Fruit fly (Drosophila melanogaster) whole organism, prepupa: ENCODE results near the gene CG34462.
A peak's percentile ranks its signal among the peaks of the same experiment; 100 is the strongest.

Experiments used
- Blimp-1 ChIP-seq: fragments of 200-800 bp; sonication (Bioruptor generic); optimal IDR thresholded peaks from 3 replicates; lab custom pipeline; 2017; ENCODE audit warnings: missing biosample characterization, missing genetic modification characterization, mild to moderate bottlenecking, moderate library complexity, missing genetic modification reagents
- CG10631 ChIP-seq: fragments of 200-800 bp; sonication (Bioruptor generic); optimal IDR thresholded peaks from 2 replicates; lab custom pipeline; 2016; ENCODE audit warnings: missing biosample characterization, missing genetic modification characterization
- CG11762 ChIP-seq: fragments of 200-800 bp; sonication (Bioruptor generic); optimal IDR thresholded peaks from 3 replicates; lab custom pipeline; 2016; ENCODE audit warnings: missing biosample characterization, missing genetic modification characterization; ENCODE audit not compliant: insufficient read depth
- CG1621 ChIP-seq: fragments of 200-800 bp; sonication (Bioruptor generic); optimal IDR thresholded peaks from 3 replicates; lab custom pipeline; 2018; ENCODE audit warnings: missing biosample characterization, mild to moderate bottlenecking, missing genetic modification characterization
- CG3032 ChIP-seq: fragments of 200-800 bp; optimal IDR thresholded peaks from 2 replicates; lab custom pipeline; 2019; ENCODE audit warnings: missing biosample characterization, mild to moderate bottlenecking, missing genetic modification characterization, moderate library complexity
- CG31627 ChIP-seq: fragments of 200-800 bp; sonication (Bioruptor generic); optimal IDR thresholded peaks from 3 replicates; lab custom pipeline; 2016; ENCODE audit warnings: missing biosample characterization, missing genetic modification characterization
- CG32006 ChIP-seq: fragments of 200-800 bp; sonication (Bioruptor generic); optimal IDR thresholded peaks from 3 replicates; lab custom pipeline; 2017; ENCODE audit warnings: missing biosample characterization, mild to moderate bottlenecking, missing genetic modification characterization
- CG34406 ChIP-seq: fragments of 200-800 bp; sonication (Bioruptor generic); optimal IDR thresholded peaks from 3 replicates; lab custom pipeline; 2016; ENCODE audit warnings: missing biosample characterization, missing genetic modification characterization
- CG3919 ChIP-seq: fragments of 200-800 bp; sonication (Bioruptor generic); optimal IDR thresholded peaks from 3 replicates; lab custom pipeline; 2016; ENCODE audit warnings: missing biosample characterization, missing genetic modification characterization
- CG6163 ChIP-seq: fragments of 200-800 bp; sonication (Bioruptor generic); IDR thresholded peaks from 3 replicates; pipeline ENCODE4 v1.3.6; 2022; ENCODE audit warnings: missing biosample characterization, missing genetic modification characterization
- CG6276 ChIP-seq: fragments of 200-800 bp; sonication (Bioruptor generic); optimal IDR thresholded peaks from 2 replicates; lab custom pipeline; 2017; ENCODE audit warnings: missing biosample characterization, mild to moderate bottlenecking, missing genetic modification characterization
- CG6792 ChIP-seq: fragments of 200-800 bp; sonication (Bioruptor generic); optimal IDR thresholded peaks from 3 replicates; lab custom pipeline; 2016; ENCODE audit warnings: missing biosample characterization, missing genetic modification characterization
- CG6808 ChIP-seq: fragments of 200-800 bp; sonication (Bioruptor generic); optimal IDR thresholded peaks from 3 replicates; lab custom pipeline; 2017; ENCODE audit warnings: missing biosample characterization, missing genetic modification characterization, mild to moderate bottlenecking, moderate library complexity, missing genetic modification reagents
- CG6854 ChIP-seq: fragments of 200-800 bp; sonication (Bioruptor generic); optimal IDR thresholded peaks from 2 replicates; lab custom pipeline; 2017; ENCODE audit warnings: missing biosample characterization, mild to moderate bottlenecking, missing genetic modification characterization
- CG7368 ChIP-seq: fragments of 200-800 bp; sonication (Bioruptor generic); optimal IDR thresholded peaks from 3 replicates; lab custom pipeline; 2016; ENCODE audit warnings: missing biosample characterization, missing genetic modification characterization
- CG8119 ChIP-seq: fragments of 200-800 bp; sonication (Bioruptor generic); IDR thresholded peaks from 3 replicates; pipeline ENCODE4 v1.3.6; 2022; ENCODE audit warnings: missing biosample characterization, missing genetic modification characterization
- CG8632 ChIP-seq: fragments of 200-800 bp; sonication (Bioruptor generic); optimal IDR thresholded peaks from 3 replicates; lab custom pipeline; 2016; ENCODE audit warnings: missing biosample characterization, missing genetic modification characterization
- Eip75B ChIP-seq: fragments of 200-800 bp; sonication (Bioruptor generic); optimal IDR thresholded peaks from 3 replicates; lab custom pipeline; 2016; ENCODE audit warnings: missing biosample characterization, missing genetic modification characterization
- Eip78C ChIP-seq: fragments of 200-800 bp; sonication (Bioruptor generic); peaks from one replicate; lab custom pipeline; 2016; ENCODE audit warnings: missing biosample characterization, missing genetic modification characterization
- Ets21C ChIP-seq: fragments of 200-800 bp; sonication (Bioruptor generic); optimal IDR thresholded peaks from 3 replicates; lab custom pipeline; 2016; ENCODE audit warnings: missing biosample characterization, missing genetic modification characterization
- Hr39 ChIP-seq: fragments of 200-800 bp; sonication (Bioruptor generic); optimal IDR thresholded peaks from 2 replicates; lab custom pipeline; 2016; ENCODE audit warnings: missing biosample characterization, missing genetic modification characterization
- Lpt ChIP-seq: fragments of 200-800 bp; sonication (Bioruptor generic); optimal IDR thresholded peaks from 3 replicates; lab custom pipeline; 2016; ENCODE audit warnings: missing biosample characterization, missing genetic modification characterization
- Met ChIP-seq: fragments of 200-800 bp; sonication (Bioruptor generic); optimal IDR thresholded peaks from 3 replicates; lab custom pipeline; 2016; ENCODE audit warnings: missing biosample characterization, missing genetic modification characterization
- OdsH ChIP-seq: fragments of 200-800 bp; sonication (Bioruptor generic); optimal IDR thresholded peaks from 3 replicates; lab custom pipeline; 2016; ENCODE audit warnings: missing biosample characterization, missing genetic modification characterization
- Smox ChIP-seq: fragments of 200-800 bp; sonication (Bioruptor generic); optimal IDR thresholded peaks from 3 replicates; lab custom pipeline; 2016; ENCODE audit warnings: missing biosample characterization, missing genetic modification characterization
- Sox102F ChIP-seq: fragments of 200-800 bp; sonication (Bioruptor generic); optimal IDR thresholded peaks from 2 replicates; lab custom pipeline; 2016; ENCODE audit warnings: missing biosample characterization, mild to moderate bottlenecking, missing genetic modification characterization
- Sox14 ChIP-seq: fragments of 200-800 bp; sonication (Bioruptor generic); optimal IDR thresholded peaks from 3 replicates; lab custom pipeline; 2016; ENCODE audit warnings: missing biosample characterization, missing genetic modification characterization
- achi ChIP-seq: fragments of 200-800 bp; sonication (Bioruptor generic); optimal IDR thresholded peaks from 3 replicates; lab custom pipeline; 2016; ENCODE audit warnings: missing biosample characterization, missing genetic modification characterization
- acj6 ChIP-seq: fragments of 200-800 bp; sonication (Bioruptor generic); optimal IDR thresholded peaks from 3 replicates; lab custom pipeline; 2016; ENCODE audit warnings: missing biosample characterization, missing genetic modification characterization
- cyc ChIP-seq: fragments of 200-800 bp; sonication (Bioruptor generic); optimal IDR thresholded peaks from 3 replicates; lab custom pipeline; 2016; ENCODE audit warnings: missing biosample characterization, missing genetic modification characterization
- dac ChIP-seq: fragments of 200-800 bp; sonication (Bioruptor generic); optimal IDR thresholded peaks from 2 replicates; lab custom pipeline; 2017; ENCODE audit warnings: missing biosample characterization, mild to moderate bottlenecking, missing genetic modification characterization
- dsx ChIP-seq: fragments of 200-800 bp; optimal IDR thresholded peaks from 3 replicates; lab custom pipeline; 2019; ENCODE audit warnings: missing biosample characterization, mild to moderate bottlenecking, missing genetic modification characterization, moderate library complexity; ENCODE audit not compliant: poor library complexity, severe bottlenecking
- eg ChIP-seq: fragments of 200-800 bp; sonication (Bioruptor generic); IDR thresholded peaks from 3 replicates; pipeline ENCODE4 v1.3.6; 2022; ENCODE audit warnings: missing biosample characterization, missing genetic modification characterization
- esn ChIP-seq: fragments of 200-800 bp; sonication (Bioruptor generic); optimal IDR thresholded peaks from 2 replicates; lab custom pipeline; 2016; ENCODE audit warnings: missing biosample characterization, mild to moderate bottlenecking, missing genetic modification characterization, moderate library complexity
- fkh ChIP-seq: fragments of 200-800 bp; sonication (Bioruptor generic); optimal IDR thresholded peaks from 3 replicates; lab custom pipeline; 2017; ENCODE audit warnings: missing biosample characterization, mild to moderate bottlenecking, missing genetic modification characterization, moderate library complexity
- lz ChIP-seq: fragments of 200-800 bp; sonication (Bioruptor generic); optimal IDR thresholded peaks from 3 replicates; lab custom pipeline; 2016; ENCODE audit warnings: missing biosample characterization, missing genetic modification characterization
- net ChIP-seq: fragments of 200-800 bp; sonication (Bioruptor generic); optimal IDR thresholded peaks from 3 replicates; lab custom pipeline; 2016; ENCODE audit warnings: missing biosample characterization, missing genetic modification characterization
- pdm3 ChIP-seq: fragments of 200-800 bp; sonication (Bioruptor generic); optimal IDR thresholded peaks from 3 replicates; lab custom pipeline; 2016; ENCODE audit warnings: missing biosample characterization, missing genetic modification characterization
- salr ChIP-seq, 2 experiments: fragments of 200-800 bp; sonication (Bioruptor generic); optimal IDR thresholded peaks; 3 replicates each; lab custom pipeline; 2016 to 2018; ENCODE audit warnings: missing biosample characterization in 2 of 2, missing genetic modification characterization in 2 of 2, mild to moderate bottlenecking in 1 of 2
- spab ChIP-seq: fragments of 200-800 bp; sonication (Bioruptor generic); optimal IDR thresholded peaks from 2 replicates; lab custom pipeline; 2017; ENCODE audit warnings: missing biosample characterization, mild to moderate bottlenecking, missing genetic modification characterization, missing genetic modification reagents
- ss ChIP-seq, 2 experiments: fragments of 200-800 bp; sonication (Bioruptor generic); optimal IDR thresholded peaks; 2 replicates in 1 of 2; 3 replicates in 1 of 2; lab custom pipeline; 2017 to 2018; ENCODE audit warnings: mild to moderate bottlenecking in 2 of 2, missing biosample characterization in 2 of 2, missing genetic modification characterization in 2 of 2, moderate library complexity in 1 of 2
- svp ChIP-seq: fragments of 200-800 bp; sonication (Bioruptor generic); peaks from one replicate; lab custom pipeline; 2016; ENCODE audit warnings: missing biosample characterization, missing genetic modification characterization
- topi ChIP-seq: fragments of 200-800 bp; sonication (Bioruptor generic); optimal IDR thresholded peaks from 3 replicates; lab custom pipeline; 2016; ENCODE audit warnings: missing biosample characterization, missing genetic modification characterization
- vri ChIP-seq: fragments of 200-800 bp; sonication (Bioruptor generic); optimal IDR thresholded peaks from 3 replicates; lab custom pipeline; 2016; ENCODE audit warnings: missing biosample characterization, mild to moderate bottlenecking, missing genetic modification characterization

The CG34462 gene

dm6 chr3L:8289336-8290258 lies 38.8 kb upstream of the CG34462 start, which contains the start of gene cert:
cert (minus strand) TSS chr3L:8289870.
- TF ChIP-seq net (GFP tag; lab: Kevin White, UChicago) (peak; percentile 21), Eip75B (GFP tag; lab: Kevin White, UChicago) (peak; percentile 52), Ets21C (GFP tag; lab: Kevin White, UChicago) (peak; percentile 31), CG11762 (GFP tag; lab: Kevin White, UChicago) (no peak), CG31627 (GFP tag; lab: Kevin White, UChicago) (peak; percentile 52), CG6792 (GFP tag; lab: Kevin White, UChicago) (peak; percentile 32), lz (GFP tag; lab: Kevin White, UChicago) (peak; percentile 10), CG6808 (GFP tag; lab: Kevin White, UChicago) (peak; percentile 3), fkh (GFP tag; lab: Kevin White, UChicago) (peak; percentile 86), CG1621 (tag; lab: Kevin White, UChicago) (peak; percentile 27), vri (GFP tag; lab: Kevin White, UChicago) (peak; percentile 88), Blimp-1 (GFP tag; lab: Kevin White, UChicago) (peak; percentile 24), svp (GFP tag; lab: Kevin White, UChicago) (peak; percentile 95), cyc (GFP tag; lab: Kevin White, UChicago) (peak; percentile 9), CG6276 (GFP tag; lab: Kevin White, UChicago) (no peak), Sox14 (GFP tag; lab: Kevin White, UChicago) (peak; percentile 59), Hr39 (GFP tag; lab: Kevin White, UChicago) (peak; percentile 25), CG8632 (peak; percentile 51), CG34406 (GFP tag; lab: Kevin White, UChicago) (peak; percentile 36), OdsH (GFP tag; lab: Kevin White, UChicago) (peak; percentile 6), CG6854 (peak; percentile 55), spab (GFP tag; lab: Kevin White, UChicago) (no peak), CG3919 (GFP tag; lab: Kevin White, UChicago) (peak; percentile 63), pdm3 (peak; percentile 37), Smox (no peak), esn (GFP tag; lab: Kevin White, UChicago) (peak; percentile 53), Met (GFP tag; lab: Kevin White, UChicago) (peak; percentile 39), CG10631 (GFP tag; lab: Kevin White, UChicago) (peak; percentile 30), Lpt (GFP tag; lab: Kevin White, UChicago) (no peak), Sox102F (peak; percentile 40), ss (GFP tag; optimal IDR thresholded peaks at IDR 0.05; lab: Kevin White, UChicago) (peak in 1 of 2 experiments; percentile 49), acj6 (GFP tag; lab: Kevin White, UChicago) (no peak), dsx (GFP tag; lab: Kevin White, UChicago) (no peak), CG8119 (GFP tag; lab: Robert Waterston, UW) (no peak), CG32006 (peak; percentile 5), achi (GFP tag; lab: Kevin White, UChicago) (peak; percentile 68), dac (GFP tag; lab: Kevin White, UChicago) (no peak), CG6163 (GFP tag; lab: Robert Waterston, UW) (0 out of 3 replicates have a peak, but pooled peaks have one; percentile 30), CG3032 (tag; lab: Kevin White, UChicago) (peak; percentile 13), topi (GFP tag; lab: Kevin White, UChicago) (no peak), CG7368 (peak; percentile 40), Eip78C (peak; percentile 78), eg (GFP tag; lab: Robert Waterston, UW) (no peak), salr (GFP tag; optimal IDR thresholded peaks at IDR 0.05; lab: Kevin White, UChicago) (peak in 1 of 2 experiments; percentile 11)
